Worm (Caenorhabditis elegans) whole organism, midembryonic: ENCODE data around the gene Y57E12AL.2.

Experiments
- T22C8.4 ChIP-seq: fragments of 200-800 bp; sonication (Bioruptor generic); IDR thresholded peaks from 2 replicates; pipeline ENCODE4 v1.3.6; 2022; ENCODE audit warnings: missing genetic modification characterization, missing compliant biosample characterization
- cog-1 ChIP-seq: sonication (generic microtip); optimal IDR thresholded peaks from 2 replicates; lab custom pipeline; 2016; ENCODE audit warnings: missing genetic modification characterization, missing compliant biosample characterization
- klf-2 ChIP-seq: fragments of 200-800 bp; sonication (Bioruptor generic); conservative IDR thresholded peaks from 2 replicates; pipeline ENCODE4 v1.3.6; 2022; ENCODE audit warnings: missing genetic modification reagents, missing genetic modification characterization, missing compliant biosample characterization
- med-1 ChIP-seq: sonication (generic microtip); optimal IDR thresholded peaks from 2 replicates; lab custom pipeline; 2017; ENCODE audit warnings: missing genetic modification characterization, mild to moderate bottlenecking, missing compliant biosample characterization, antibody characterized with exemption, missing genetic modification reagents; ENCODE audit not compliant: insufficient read depth
- tab-1 ChIP-seq: fragments of 200-800 bp; sonication (Bioruptor generic); IDR thresholded peaks from 2 replicates; pipeline ENCODE4 v1.3.6; 2022; ENCODE audit warnings: missing genetic modification characterization, missing compliant biosample characterization

- no peak for TF ChIP-seq T22C8.4 (GFP tag; lab: Robert Waterston, UW)
- no peak for TF ChIP-seq cog-1 (tag; lab: Kevin White, UChicago)
- no peak for TF ChIP-seq tab-1 (GFP tag; lab: Robert Waterston, UW)
- no peak for TF ChIP-seq klf-2 (GFP tag; lab: Robert Waterston, UW)
- TF ChIP-seq med-1 (GFP tag; lab: Kevin White, UChicago) = no peak
Observed at ce11 chrV:7103247-7103646, 45.4 kb downstream of the Y57E12AL.2 start, which contains the start of gene odr-2.
